Fruit fly (Drosophila melanogaster) whole organism, adult: ENCODE data around the gene CG34296.

Experiments used
- CG14711 ChIP-seq: fragments of 200-800 bp; sonication (Bioruptor generic); optimal IDR thresholded peaks from 2 replicates; lab custom pipeline; 2018; ENCODE audit warnings: missing biosample characterization, mild to moderate bottlenecking, missing genetic modification characterization, moderate library complexity
- Clk ChIP-seq: fragments of 200-800 bp; sonication (Bioruptor generic); optimal IDR thresholded peaks from 2 replicates; lab custom pipeline; 2017; ENCODE audit warnings: missing biosample characterization, missing genetic modification characterization
- Mnt ChIP-seq: fragments of 200-800 bp; sonication (Bioruptor generic); optimal IDR thresholded peaks from 2 replicates; lab custom pipeline; 2016; ENCODE audit warnings: missing biosample characterization, mild to moderate bottlenecking, missing genetic modification characterization

DNA sequence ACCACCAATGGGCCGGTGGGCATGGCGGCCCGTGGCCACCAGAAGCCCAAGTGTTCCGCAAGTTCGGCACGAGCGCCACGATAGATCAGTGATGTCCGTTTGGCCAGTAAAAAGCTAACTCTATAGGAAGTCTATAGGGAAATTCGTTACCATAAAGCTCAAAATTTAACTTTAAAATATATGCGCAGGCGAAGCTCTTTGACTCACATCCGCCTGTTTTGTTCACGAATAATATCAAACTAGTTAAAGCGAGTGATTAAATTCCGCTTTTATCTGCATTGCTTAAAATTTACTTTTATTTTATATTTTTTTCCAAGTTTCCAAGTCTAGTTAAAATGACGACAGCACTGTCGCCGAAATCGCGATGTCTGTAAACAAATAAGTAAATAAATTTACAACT is 35.3 kb downstream of the CG34296 start:
- TF ChIP-seq Clk (GFP tag; lab: Kevin White, UChicago) (no peak), Mnt (GFP tag; lab: Kevin White, UChicago) (no peak), CG14711 (tag; lab: Kevin White, UChicago) (no peak)
